Fruit fly (Drosophila melanogaster) whole organism, embryonic: ENCODE measurements around the gene CG32679.

Experiments used
- Antp ChIP-seq: fragments of 200-800 bp; sonication (Bioruptor generic); optimal IDR thresholded peaks from 3 replicates; lab custom pipeline; 2016; ENCODE audit warnings: missing biosample characterization, missing genetic modification characterization
- Atf6 ChIP-seq: fragments of 200-800 bp; sonication (Bioruptor generic); IDR thresholded peaks from 2 replicates; pipeline ENCODE4 v1.3.6; 2022; ENCODE audit warnings: missing biosample characterization, missing genetic modification characterization
- Bdp1 ChIP-seq: fragments of 200-800 bp; sonication (Bioruptor generic); optimal IDR thresholded peaks from 3 replicates; lab custom pipeline; 2016; ENCODE audit warnings: missing biosample characterization, missing genetic modification characterization
- Bgb ChIP-seq: fragments of 200-800 bp; sonication (Bioruptor generic); IDR thresholded peaks from 2 replicates; pipeline ENCODE4 v1.3.6; 2022; ENCODE audit warnings: missing biosample characterization, missing genetic modification characterization; ENCODE audit not compliant: partially characterized antibody
- CG10959 ChIP-seq: fragments of 200-800 bp; sonication (Bioruptor generic); IDR thresholded peaks from 2 replicates; pipeline ENCODE4 v1.3.6; 2022; ENCODE audit warnings: missing biosample characterization, missing genetic modification characterization
- CG11085 ChIP-seq: fragments of 200-800 bp; sonication (Bioruptor generic); IDR thresholded peaks from 2 replicates; pipeline ENCODE4 v1.3.6; 2022; ENCODE audit warnings: missing biosample characterization, missing genetic modification characterization
- CG1233 ChIP-seq: fragments of 200-800 bp; sonication (Bioruptor generic); optimal IDR thresholded peaks from 4 replicates; lab custom pipeline; 2018; ENCODE audit warnings: missing biosample characterization, mild to moderate bottlenecking, missing genetic modification characterization
- CG12769 ChIP-seq: fragments of 200-800 bp; sonication (Bioruptor generic); optimal IDR thresholded peaks from 2 replicates; lab custom pipeline; 2019; ENCODE audit warnings: missing biosample characterization, mild to moderate bottlenecking, missing genetic modification characterization, moderate library complexity
- CG13296 ChIP-seq: fragments of 200-800 bp; sonication (Bioruptor generic); optimal IDR thresholded peaks from 3 replicates; lab custom pipeline; 2018; ENCODE audit warnings: missing biosample characterization, mild to moderate bottlenecking, missing genetic modification characterization
- CG15696 ChIP-seq: fragments of 200-800 bp; sonication (Bioruptor generic); optimal IDR thresholded peaks from 2 replicates; lab custom pipeline; 2019; ENCODE audit warnings: missing biosample characterization, mild to moderate bottlenecking, missing genetic modification characterization, moderate library complexity
- CG16779 ChIP-seq: fragments of 200-800 bp; sonication (Bioruptor generic); IDR thresholded peaks from 2 replicates; pipeline ENCODE4 v1.3.6; 2022; ENCODE audit warnings: missing biosample characterization, missing genetic modification characterization
- CG18262 ChIP-seq: fragments of 200-800 bp; optimal IDR thresholded peaks from 3 replicates; lab custom pipeline; 2019; ENCODE audit warnings: missing biosample characterization, mild to moderate bottlenecking, missing genetic modification characterization, moderate library complexity
- CG2678 ChIP-seq: fragments of 200-800 bp; sonication (Bioruptor generic); optimal IDR thresholded peaks from 3 replicates; lab custom pipeline; 2019; ENCODE audit warnings: missing biosample characterization, mild to moderate bottlenecking, missing genetic modification characterization, moderate library complexity
- CG2889 ChIP-seq: fragments of 200-800 bp; sonication (Bioruptor generic); IDR thresholded peaks from 3 replicates; pipeline ENCODE4 v1.3.6; 2022; ENCODE audit warnings: missing biosample characterization, missing genetic modification characterization
- CG32532 ChIP-seq: fragments of 200-800 bp; sonication (Bioruptor generic); IDR thresholded peaks from 2 replicates; pipeline ENCODE4 v1.3.6; 2022; ENCODE audit warnings: missing biosample characterization, missing genetic modification characterization
- CG3407 ChIP-seq: fragments of 200-800 bp; sonication (Bioruptor generic); optimal IDR thresholded peaks from 2 replicates; lab custom pipeline; 2018; ENCODE audit warnings: missing biosample characterization, mild to moderate bottlenecking, missing genetic modification characterization
- CG43689 ChIP-seq: fragments of 200-800 bp; sonication (Bioruptor generic); IDR thresholded peaks from 2 replicates; pipeline ENCODE4 v1.3.6; 2022; ENCODE audit warnings: missing biosample characterization, missing genetic modification characterization
- CG5245 ChIP-seq: fragments of 200-800 bp; sonication (Bioruptor generic); optimal IDR thresholded peaks from 3 replicates; lab custom pipeline; 2016; ENCODE audit warnings: missing biosample characterization, missing genetic modification characterization
- CG6683 ChIP-seq: fragments of 200-800 bp; sonication (Bioruptor generic); optimal IDR thresholded peaks from 2 replicates; lab custom pipeline; 2017; ENCODE audit warnings: missing biosample characterization, mild to moderate bottlenecking, missing genetic modification characterization, missing genetic modification reagents
- Deaf1 ChIP-seq: fragments of 200-800 bp; optimal IDR thresholded peaks from 3 replicates; lab custom pipeline; 2019; ENCODE audit warnings: missing biosample characterization, mild to moderate bottlenecking, missing genetic modification characterization, moderate library complexity
- Dll ChIP-seq: fragments of 200-800 bp; sonication (Bioruptor generic); IDR thresholded peaks from 4 replicates; pipeline ENCODE4 v1.3.6; 2022; ENCODE audit warnings: missing biosample characterization, missing genetic modification characterization; ENCODE audit not compliant: partially characterized antibody
- Gug ChIP-seq: fragments of 200-800 bp; sonication (Bioruptor generic); IDR thresholded peaks from 4 replicates; pipeline ENCODE4 v1.3.6; 2022; ENCODE audit warnings: missing biosample characterization, missing genetic modification characterization
- HLH3B ChIP-seq: fragments of 200-800 bp; sonication (Bioruptor generic); IDR thresholded peaks from 2 replicates; pipeline ENCODE4 v1.3.6; 2022; ENCODE audit warnings: missing biosample characterization, missing genetic modification characterization
- Hand ChIP-seq: fragments of 200-800 bp; sonication (Bioruptor generic); optimal IDR thresholded peaks from 2 replicates; lab custom pipeline; 2017; ENCODE audit warnings: mild to moderate bottlenecking, missing biosample characterization, missing genetic modification reagents, missing genetic modification characterization
- Hr51 ChIP-seq, 2 experiments: fragments of 200-800 bp; sonication (Bioruptor generic); optimal IDR thresholded peaks; 2 replicates in 1 of 2; 3 replicates in 1 of 2; lab custom pipeline; 2016 to 2018; ENCODE audit warnings: missing biosample characterization in 2 of 2, missing genetic modification characterization in 2 of 2, mild to moderate bottlenecking in 1 of 2, moderate library complexity in 1 of 2
- Lpt ChIP-seq: fragments of >200 bp; optimal IDR thresholded peaks from 2 replicates; lab custom pipeline; 2018; ENCODE audit warnings: missing biosample characterization, missing genetic modification characterization
- Med ChIP-seq: fragments of 200-800 bp; sonication (Bioruptor generic); peaks from one replicate; lab custom pipeline; 2016; ENCODE audit warnings: missing biosample characterization, missing genetic modification characterization, mild to moderate bottlenecking, inconsistent platforms, moderate library complexity
- Pdp1 ChIP-seq, 2 experiments: fragments of 200-800 bp; sonication (Bioruptor generic); optimal IDR thresholded peaks; 3 replicates each; lab custom pipeline; 2016; ENCODE audit warnings: missing biosample characterization in 2 of 2, missing genetic modification characterization in 2 of 2, mild to moderate bottlenecking in 1 of 2, moderate library complexity in 1 of 2
- Rx ChIP-seq: fragments of 200-800 bp; sonication (Bioruptor generic); IDR thresholded peaks from 2 replicates; pipeline ENCODE4 v1.3.6; 2022; ENCODE audit warnings: missing biosample characterization, missing genetic modification characterization
- Trl ChIP-seq, 3 experiments: fragments of >200 bp in 2 of 3; fragments of 200-800 bp in 1 of 3; sonication (Bioruptor generic) in 1 of 3; optimal IDR thresholded peaks; 2 replicates in 1 of 3; 3 replicates in 2 of 3; lab custom pipeline; 2016 to 2017; ENCODE audit warnings: missing biosample characterization in 1 of 3, missing genetic modification characterization in 1 of 3
- amos ChIP-seq: fragments of 200-800 bp; sonication (Bioruptor generic); IDR thresholded peaks from 2 replicates; pipeline ENCODE4 v1.3.6; 2022; ENCODE audit warnings: missing biosample characterization, missing genetic modification characterization; ENCODE audit not compliant: partially characterized antibody
- ase ChIP-seq: fragments of 200-800 bp; sonication (Bioruptor generic); IDR thresholded peaks from 3 replicates; pipeline ENCODE4 v1.3.6; 2022; ENCODE audit warnings: missing biosample characterization, missing genetic modification characterization
- bbx ChIP-seq: fragments of 200-800 bp; sonication (Bioruptor generic); IDR thresholded peaks from 2 replicates; pipeline ENCODE4 v1.3.6; 2022; ENCODE audit warnings: missing biosample characterization, missing genetic modification characterization; ENCODE audit not compliant: partially characterized antibody
- fru ChIP-seq: fragments of >200 bp; optimal IDR thresholded peaks from 2 replicates; lab custom pipeline; 2017
- lilli ChIP-seq: fragments of 200-800 bp; sonication (Bioruptor generic); optimal IDR thresholded peaks from 3 replicates; lab custom pipeline; 2016; ENCODE audit warnings: missing biosample characterization, missing genetic modification characterization
- nmo ChIP-seq: fragments of 200-800 bp; sonication (Bioruptor generic); optimal IDR thresholded peaks from 2 replicates; lab custom pipeline; 2018; ENCODE audit warnings: missing biosample characterization, mild to moderate bottlenecking, missing genetic modification characterization, moderate library complexity
- otp ChIP-seq: fragments of 200-800 bp; sonication (Bioruptor generic); IDR thresholded peaks from 3 replicates; pipeline ENCODE4, ENCODE4 v1.3.6; 2022; ENCODE audit warnings: missing biosample characterization, missing genetic modification characterization
- pnt ChIP-seq: fragments of 200-800 bp; sonication (Bioruptor generic); optimal IDR thresholded peaks from 3 replicates; lab custom pipeline; 2016; ENCODE audit warnings: missing biosample characterization, missing genetic modification characterization
- prd ChIP-seq, 3 experiments: fragments of >200 bp in 2 of 3; fragments of 200-800 bp in 1 of 3; sonication (Bioruptor generic) in 1 of 3; optimal IDR thresholded peaks in 2 of 3; IDR thresholded peaks in 1 of 3; 2 replicates in 2 of 3; 3 replicates in 1 of 3; pipeline versions ENCODE4 v1.3.6 to Lab custom; 2017 to 2022; ENCODE audit warnings: missing biosample characterization in 1 of 3, missing genetic modification characterization in 1 of 3
- sd ChIP-seq: fragments of 200-800 bp; sonication (Bioruptor generic); optimal IDR thresholded peaks from 3 replicates; lab custom pipeline; 2018; ENCODE audit warnings: missing biosample characterization, mild to moderate bottlenecking, missing genetic modification characterization, moderate library complexity
- slbo ChIP-seq: fragments of 200-800 bp; sonication (Bioruptor generic); IDR thresholded peaks from 2 replicates; pipeline ENCODE4 v1.3.6; 2022; ENCODE audit warnings: missing biosample characterization, missing genetic modification characterization
- tap ChIP-seq: fragments of 200-800 bp; optimal IDR thresholded peaks from 3 replicates; lab custom pipeline; 2019; ENCODE audit warnings: missing biosample characterization, mild to moderate bottlenecking, missing genetic modification characterization, moderate library complexity
- tna ChIP-seq: fragments of 200-800 bp; sonication (Bioruptor generic); IDR thresholded peaks from 2 replicates; pipeline ENCODE4 v1.3.6; 2022; ENCODE audit warnings: missing biosample characterization, missing genetic modification characterization; ENCODE audit not compliant: partially characterized antibody
- unc-4 ChIP-seq: fragments of 200-800 bp; sonication (Bioruptor generic); IDR thresholded peaks from 2 replicates; pipeline ENCODE4 v1.3.6; 2022; ENCODE audit warnings: missing biosample characterization, missing genetic modification characterization; ENCODE audit not compliant: partially characterized antibody
- zfh1 ChIP-seq: fragments of 200-800 bp; sonication (Bioruptor generic); IDR thresholded peaks from 3 replicates; pipeline ENCODE4 v1.3.6; 2022; ENCODE audit warnings: missing biosample characterization, missing genetic modification characterization

The CG32679 gene

DNA sequence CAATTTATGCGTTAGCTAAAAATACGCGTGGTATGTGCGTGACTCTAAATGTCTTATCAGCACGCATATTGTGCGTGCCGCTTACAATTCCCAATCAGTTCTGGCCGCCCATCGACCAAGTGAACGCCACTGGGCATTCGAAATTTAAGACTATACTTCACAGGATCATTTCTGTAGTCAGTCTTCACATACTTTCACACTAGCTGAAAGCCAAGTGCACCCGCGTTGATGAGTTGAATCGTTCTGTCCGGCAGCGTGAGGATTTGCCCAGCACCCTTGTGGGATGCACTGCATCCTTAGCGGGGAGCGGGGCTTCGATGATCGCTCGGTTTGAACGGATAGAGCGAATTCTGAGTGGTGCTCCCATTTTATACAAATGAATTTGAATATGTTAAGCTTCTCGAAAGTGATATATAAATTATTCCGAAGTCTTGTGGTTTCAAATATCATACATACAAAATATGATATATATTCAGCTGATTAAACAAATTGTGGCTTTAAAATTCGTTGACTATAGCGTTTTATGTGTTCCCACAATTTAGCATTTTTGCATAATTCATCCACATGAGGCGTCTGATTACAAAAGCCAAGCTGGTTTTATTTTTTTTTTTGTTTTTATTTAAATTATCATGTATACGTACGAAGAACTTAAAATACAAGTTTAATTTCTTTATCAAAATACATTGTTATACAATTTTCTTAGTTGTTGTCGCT lies 19.1 kb downstream of the CG32679 start (continued):
- no peak for TF ChIP-seq pnt (GFP tag; lab: Kevin White, UChicago)
- 0 out of 2 replicates have a peak, but pooled peaks have one; percentile 13 for TF ChIP-seq HLH3B (GFP tag; lab: Robert Waterston, UW)
- TF ChIP-seq CG32532 (GFP tag; lab: Robert Waterston, UW), result peak; percentile 13; the same call in 1 of the 2 replicates
- no peak for TF ChIP-seq CG43689 (GFP tag; lab: Robert Waterston, UW)
- peak; percentile 20 for TF ChIP-seq Antp
- TF ChIP-seq Bgb (GFP tag; lab: Robert Waterston, UW), result peak; percentile 43; the same call in 1 of the 2 replicates
- TF ChIP-seq Rx (GFP tag; lab: Robert Waterston, UW), result no peak
- TF ChIP-seq amos (GFP tag; lab: Robert Waterston, UW), result peak; percentile 26; the same call in 1 of the 2 replicates
- no peak for TF ChIP-seq fru
- no peak for TF ChIP-seq Lpt (GFP tag; lab: Kevin White, UChicago)
- TF ChIP-seq zfh1, result 0 out of 3 replicates have a peak, but pooled peaks have one; percentile 11
- no peak for TF ChIP-seq prd (optimal IDR thresholded peaks at IDR 0.05; lab: Kevin White, UChicago)
- TF ChIP-seq prd (GFP tag; IDR thresholded peaks at IDR 0.05; lab: Robert Waterston, UW), result peak; percentile 26; the same call in 1 of the 3 replicates
- 0 out of 4 replicates have a peak, but pooled peaks have one; percentile 15 for TF ChIP-seq Gug
- TF ChIP-seq slbo, result peak; percentile 28
- no peak for TF ChIP-seq unc-4 (GFP tag; lab: Robert Waterston, UW)
- TF ChIP-seq CG16779 (GFP tag; lab: Robert Waterston, UW), result 0 out of 2 replicates have a peak, but pooled peaks have one; percentile 20
- no peak for TF ChIP-seq nmo (GFP tag; lab: Kevin White, UChicago)
- TF ChIP-seq CG15696 (tag; lab: Kevin White, UChicago), result peak; percentile 14
- peak; percentile 31 for TF ChIP-seq lilli (GFP tag; lab: Kevin White, UChicago)
- TF ChIP-seq otp (GFP tag; lab: Robert Waterston, UW), result 0 out of 3 replicates have a peak, but pooled peaks have one; percentile 18
- peak; percentile 14 for TF ChIP-seq CG2678 (tag; lab: Kevin White, UChicago)
- TF ChIP-seq Med, result peak; percentile 83
- TF ChIP-seq bbx, result 0 out of 2 replicates have a peak, but pooled peaks have one; percentile 34
- peak in 1 of 2 experiments; percentile 21 for TF ChIP-seq Hr51 (GFP tag; optimal IDR thresholded peaks at IDR 0.05; lab: Kevin White, UChicago)
- peak; percentile 8 for TF ChIP-seq sd (tag; lab: Kevin White, UChicago)

DNA sequence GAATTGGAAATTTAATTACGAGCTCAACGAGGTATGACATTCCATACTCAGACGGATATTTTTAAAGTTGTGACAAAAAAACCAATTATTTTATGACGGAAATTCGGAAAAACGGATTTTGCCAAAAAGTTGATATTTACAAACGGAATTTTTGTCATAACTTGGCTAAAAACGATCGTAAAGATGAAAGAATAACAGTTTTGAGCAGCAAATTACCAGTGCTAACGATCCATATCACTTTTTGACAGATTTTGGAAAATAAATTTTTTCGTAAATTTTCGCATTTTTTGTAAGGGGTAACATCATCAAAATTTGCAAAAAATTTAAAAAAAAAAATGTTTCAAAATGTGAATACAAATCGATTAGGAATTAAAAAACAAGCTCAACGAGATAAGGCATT lies 26.8 kb downstream of the CG32679 start:
- no peak for TF ChIP-seq ase (GFP tag; lab: Robert Waterston, UW)
- no peak for TF ChIP-seq Hand (GFP tag; lab: Kevin White, UChicago)
- no peak for TF ChIP-seq CG10959
- TF ChIP-seq CG13296, result no peak

DNA sequence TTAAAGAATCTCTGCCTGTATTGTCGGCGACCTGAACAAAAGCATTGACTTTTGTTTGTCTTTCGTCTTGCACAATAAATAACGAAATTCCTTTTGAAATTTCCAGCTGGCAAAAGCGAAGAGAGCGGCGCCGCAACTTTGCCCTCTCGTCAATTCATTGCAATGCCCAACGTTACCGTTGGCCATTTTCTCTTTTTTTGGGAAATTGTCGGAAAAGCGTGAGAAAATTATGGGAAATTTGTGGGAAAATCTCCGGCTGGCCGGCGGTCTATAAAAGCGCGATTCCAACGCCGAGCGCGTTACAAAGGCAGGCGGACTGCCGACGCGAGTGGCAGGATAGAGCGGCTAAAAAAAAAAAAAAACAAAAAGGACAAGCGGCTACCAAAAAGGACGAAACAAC lies 33.9 kb downstream of the CG32679 start, which contains the start of gene CG43740:
TSS of gene CG43740 (plus strand) at position 301 of the 400 bp plus-strand sequence.
- TF ChIP-seq Atf6 (GFP tag; lab: Robert Waterston, UW), result no peak
- TF ChIP-seq tap (tag; lab: Kevin White, UChicago), result no peak
- no peak for TF ChIP-seq CG3407 (GFP tag; lab: Kevin White, UChicago)
- TF ChIP-seq Pdp1 (GFP tag; optimal IDR thresholded peaks at IDR 0.05; lab: Kevin White, UChicago), result peak in 1 of 2 experiments; percentile 1
- TF ChIP-seq Med, result peak; percentile 24
- no peak for TF ChIP-seq CG18262
- no peak for TF ChIP-seq CG11085 (GFP tag; lab: Robert Waterston, UW)
- no peak for TF ChIP-seq CG6683 (GFP tag; lab: Kevin White, UChicago)
- TF ChIP-seq CG10959, result no peak
- peak; percentile 9 to 23 for TF ChIP-seq Trl (optimal IDR thresholded peaks at IDR 0.05; lab: Kevin White, UChicago)
- TF ChIP-seq Trl (GFP tag; optimal IDR thresholded peaks at IDR 0.05; lab: Kevin White, UChicago), result no peak
- TF ChIP-seq tna (GFP tag; lab: Robert Waterston, UW), result no peak
- TF ChIP-seq CG1233 (GFP tag; lab: Kevin White, UChicago), result no peak
- TF ChIP-seq Deaf1 (tag; lab: Kevin White, UChicago), result peak; percentile 23
- no peak for TF ChIP-seq Dll (GFP tag; lab: Robert Waterston, UW)
- TF ChIP-seq CG12769 (tag; lab: Kevin White, UChicago), result no peak
- TF ChIP-seq CG5245 (GFP tag; lab: Kevin White, UChicago), result no peak
- TF ChIP-seq prd (optimal IDR thresholded peaks at IDR 0.05; lab: Kevin White, UChicago), result no peak
- no peak for TF ChIP-seq prd (GFP tag; IDR thresholded peaks at IDR 0.05; lab: Robert Waterston, UW)
- TF ChIP-seq Bdp1 (GFP tag; lab: Kevin White, UChicago), result no peak
- TF ChIP-seq sd (tag; lab: Kevin White, UChicago), result peak; percentile 58
- TF ChIP-seq CG2889 (GFP tag; lab: Robert Waterston, UW), result no peak
